Fruit fly (Drosophila melanogaster) whole organism, adult: Measurements from ENCODE around the gene ND-B18.

Source experiments
- CG11617 ChIP-seq: fragments of 200-800 bp; sonication (Bioruptor generic); optimal IDR thresholded peaks from 2 replicates; lab custom pipeline; 2017; ENCODE audit warnings: mild to moderate bottlenecking, missing biosample characterization, missing genetic modification reagents, missing genetic modification characterization
- CG12768 ChIP-seq: fragments of 200-800 bp; sonication (Bioruptor generic); optimal IDR thresholded peaks from 2 replicates; lab custom pipeline; 2017; ENCODE audit warnings: missing biosample characterization, missing genetic modification characterization, mild to moderate bottlenecking, moderate library complexity, missing genetic modification reagents
- CG14711 ChIP-seq: fragments of 200-800 bp; sonication (Bioruptor generic); optimal IDR thresholded peaks from 2 replicates; lab custom pipeline; 2018; ENCODE audit warnings: missing biosample characterization, mild to moderate bottlenecking, missing genetic modification characterization, moderate library complexity
- CG1620 ChIP-seq: fragments of 200-800 bp; sonication (Bioruptor generic); optimal IDR thresholded peaks from 2 replicates; lab custom pipeline; 2016; ENCODE audit warnings: missing biosample characterization, missing genetic modification characterization
- CG33017 ChIP-seq: fragments of 200-800 bp; sonication (Bioruptor generic); optimal IDR thresholded peaks from 2 replicates; lab custom pipeline; 2018; ENCODE audit warnings: missing biosample characterization, mild to moderate bottlenecking, missing genetic modification characterization, moderate library complexity
- CG5204 ChIP-seq: fragments of 200-800 bp; sonication (Bioruptor generic); optimal IDR thresholded peaks from 2 replicates; lab custom pipeline; 2016; ENCODE audit warnings: missing biosample characterization, missing genetic modification characterization
- CG7045 ChIP-seq: fragments of 200-800 bp; sonication (Bioruptor generic); optimal IDR thresholded peaks from 2 replicates; lab custom pipeline; 2017; ENCODE audit warnings: missing biosample characterization, mild to moderate bottlenecking, missing genetic modification characterization
- CG7101 ChIP-seq: fragments of 200-800 bp; sonication (Bioruptor generic); optimal IDR thresholded peaks from 2 replicates; lab custom pipeline; 2018; ENCODE audit warnings: missing biosample characterization, mild to moderate bottlenecking, missing genetic modification characterization, moderate library complexity
- Clk ChIP-seq: fragments of 200-800 bp; sonication (Bioruptor generic); optimal IDR thresholded peaks from 2 replicates; lab custom pipeline; 2017; ENCODE audit warnings: missing biosample characterization, missing genetic modification characterization
- Crg-1 ChIP-seq: fragments of 200-800 bp; sonication (Bioruptor generic); optimal IDR thresholded peaks from 2 replicates; lab custom pipeline; 2016; ENCODE audit warnings: missing biosample characterization, missing genetic modification characterization
- Hr96 ChIP-seq: fragments of 200-800 bp; sonication (Bioruptor generic); optimal IDR thresholded peaks from 2 replicates; lab custom pipeline; 2016; ENCODE audit warnings: missing biosample characterization, missing genetic modification characterization
- Mnt ChIP-seq: fragments of 200-800 bp; sonication (Bioruptor generic); optimal IDR thresholded peaks from 2 replicates; lab custom pipeline; 2016; ENCODE audit warnings: missing biosample characterization, mild to moderate bottlenecking, missing genetic modification characterization
- bab1 ChIP-seq: fragments of 200-800 bp; sonication (Bioruptor generic); optimal IDR thresholded peaks from 3 replicates; lab custom pipeline; 2019; ENCODE audit warnings: missing biosample characterization, mild to moderate bottlenecking, missing genetic modification characterization, moderate library complexity
- cic ChIP-seq: fragments of 200-800 bp; sonication (Bioruptor generic); optimal IDR thresholded peaks from 2 replicates; lab custom pipeline; 2017; ENCODE audit warnings: missing biosample characterization, mild to moderate bottlenecking, missing genetic modification characterization, moderate library complexity
- cnc ChIP-seq, 2 experiments: fragments of >200 bp; optimal IDR thresholded peaks; 2 replicates each; lab custom pipeline; 2017
- kay ChIP-seq: fragments of 200-800 bp; sonication (Bioruptor generic); peaks from one replicate; lab custom pipeline; 2016; ENCODE audit warnings: missing biosample characterization, missing genetic modification characterization, borderline replicate concordance
- ovo ChIP-seq: fragments of 200-800 bp; sonication (Bioruptor generic); optimal IDR thresholded peaks from 2 replicates; lab custom pipeline; 2016; ENCODE audit warnings: missing biosample characterization, missing genetic modification characterization
- pad ChIP-seq: fragments of 200-800 bp; sonication (Bioruptor generic); optimal IDR thresholded peaks from 3 replicates; lab custom pipeline; 2017; ENCODE audit warnings: missing biosample characterization, missing genetic modification characterization, mild to moderate bottlenecking, moderate library complexity, missing genetic modification reagents
- tj ChIP-seq: fragments of 200-800 bp; sonication (Bioruptor generic); optimal IDR thresholded peaks from 3 replicates; lab custom pipeline; 2017; ENCODE audit warnings: missing biosample characterization, mild to moderate bottlenecking, missing genetic modification characterization, moderate library complexity
- toe ChIP-seq: fragments of 200-800 bp; sonication (Bioruptor generic); optimal IDR thresholded peaks from 2 replicates; lab custom pipeline; 2016; ENCODE audit warnings: missing biosample characterization, missing genetic modification characterization

Gene ND-B18

DNA sequence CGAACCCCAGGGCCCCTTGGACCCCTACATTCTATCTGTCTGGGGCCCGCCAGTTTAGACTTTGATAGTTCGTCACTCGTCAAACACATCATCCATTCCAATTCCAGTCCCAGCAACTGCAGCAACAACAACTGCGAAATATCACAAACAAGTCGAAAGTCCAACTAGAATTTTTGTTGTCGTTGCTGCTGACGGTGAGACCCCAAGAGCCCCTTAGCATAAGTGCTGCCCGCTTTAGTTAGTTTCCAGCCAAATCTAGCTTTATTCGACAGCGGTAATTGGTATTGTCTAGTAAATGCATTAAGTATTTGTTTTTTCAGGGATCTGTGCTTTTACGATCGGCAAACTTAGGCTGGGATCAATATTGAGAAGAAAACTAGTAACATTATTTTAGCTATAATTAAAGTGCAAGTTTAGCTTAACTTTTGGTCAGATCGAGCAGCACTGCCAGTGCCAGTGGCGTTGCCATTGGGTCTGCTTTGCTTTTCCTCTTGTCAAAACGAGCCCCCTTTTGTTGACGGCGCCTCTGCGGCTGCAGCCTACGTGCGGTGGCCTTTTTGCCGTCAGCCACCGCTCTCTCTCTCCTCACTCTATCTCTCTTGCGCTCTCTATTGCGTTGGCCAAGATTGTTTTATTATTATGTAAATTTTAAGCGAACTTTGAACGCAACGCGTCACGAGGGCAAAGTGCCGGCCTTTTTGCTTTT, 11.3 kb downstream of the ND-B18 start:
- TF ChIP-seq CG7101 (tag; lab: Kevin White, UChicago) (peak; percentile 87), ovo (GFP tag; lab: Kevin White, UChicago) (peak; percentile 59), CG14711 (peak; percentile 73), pad (peak; percentile 56), Clk (GFP tag; lab: Kevin White, UChicago) (peak; percentile 40), CG33017 (tag; lab: Kevin White, UChicago) (peak; percentile 39), Hr96 (GFP tag; lab: Kevin White, UChicago) (peak; percentile 91), Mnt (peak; percentile 75), kay (peak; percentile 98), toe (GFP tag; lab: Kevin White, UChicago) (peak; percentile 78), CG1620 (peak; percentile 88), CG11617 (GFP tag; lab: Kevin White, UChicago) (peak; percentile 93), bab1 (GFP tag; lab: Kevin White, UChicago) (peak; percentile 74), CG7045 (GFP tag; lab: Kevin White, UChicago) (peak; percentile 70), tj (peak; percentile 71), CG5204 (GFP tag; lab: Kevin White, UChicago) (peak; percentile 84), cic (GFP tag; lab: Kevin White, UChicago) (peak; percentile 75), Crg-1 (GFP tag; lab: Kevin White, UChicago) (peak; percentile 84), CG12768 (GFP tag; lab: Kevin White, UChicago) (peak; percentile 77), cnc (optimal IDR thresholded peaks at IDR 0.05; lab: Kevin White, UChicago) (no peak)

DNA sequence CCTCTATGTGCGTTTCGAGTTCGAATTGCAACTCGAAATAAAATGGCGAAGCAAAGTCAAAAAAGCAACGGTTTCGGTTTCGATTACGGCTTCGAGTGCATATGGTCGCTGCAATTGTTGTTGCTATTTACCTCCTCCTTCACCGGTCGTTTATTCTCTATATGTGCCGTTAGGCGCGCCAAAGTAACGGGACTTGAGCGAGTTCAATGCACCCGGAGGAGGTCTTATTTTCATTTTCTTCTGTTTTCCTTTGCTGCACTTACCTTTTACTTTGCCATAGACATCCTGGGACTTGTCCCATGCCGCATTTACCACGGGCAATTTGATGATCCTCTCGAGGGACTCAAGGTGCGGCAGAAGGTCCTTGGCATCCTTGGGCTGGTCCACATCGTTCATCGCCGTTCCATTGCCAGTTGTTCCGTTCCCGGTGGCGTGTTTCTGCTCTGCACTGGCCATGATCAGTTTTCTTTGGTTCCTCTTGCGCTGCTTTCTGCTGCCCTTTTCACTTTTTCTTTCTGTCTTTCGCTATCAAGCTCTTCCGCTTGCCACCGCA, 12.0 kb downstream of the ND-B18 start:
- no peak for TF ChIP-seq CG33017 (tag; lab: Kevin White, UChicago)
- TF ChIP-seq bab1 (GFP tag; lab: Kevin White, UChicago) = peak; percentile 69
- TF ChIP-seq CG14711 = no peak
- TF ChIP-seq tj = peak; percentile 96
- TF ChIP-seq cnc (optimal IDR thresholded peaks at IDR 0.05; lab: Kevin White, UChicago) = no peak
- TF ChIP-seq ovo (GFP tag; lab: Kevin White, UChicago) = peak; percentile 100
- no peak for TF ChIP-seq CG11617 (GFP tag; lab: Kevin White, UChicago)
- TF ChIP-seq CG7045 (GFP tag; lab: Kevin White, UChicago) = no peak
- TF ChIP-seq Clk (GFP tag; lab: Kevin White, UChicago) = no peak
- peak; percentile 89 for TF ChIP-seq pad

DNA sequence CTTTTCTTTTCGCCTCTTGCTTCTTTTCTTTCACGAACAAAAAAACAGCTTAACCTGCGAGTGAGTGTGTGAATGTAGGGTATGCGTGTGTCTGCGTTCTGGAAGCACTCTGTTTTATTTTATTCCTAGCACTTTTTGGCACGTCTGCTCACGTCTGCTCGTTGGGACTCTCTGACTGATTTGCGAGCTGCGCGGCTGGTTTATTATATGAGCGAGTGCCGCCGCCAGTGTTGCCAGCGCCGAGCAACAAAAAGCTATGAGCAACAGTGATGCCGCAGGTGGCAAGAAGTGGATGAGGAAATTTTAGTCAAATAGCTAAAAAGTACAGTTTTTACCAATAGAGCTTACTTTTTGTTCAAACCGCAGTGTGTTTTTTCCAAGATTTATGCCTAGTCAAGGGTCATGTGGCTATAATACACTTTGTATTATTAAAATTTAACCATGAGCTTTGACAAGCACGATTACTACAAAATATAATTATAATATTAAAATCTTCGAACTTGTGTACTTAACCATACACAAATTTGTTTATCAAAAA, 12.6 kb downstream of the ND-B18 start, which contains the start of gene Lsd-2:
Gene Lsd-2 (minus strand): TSS at position 183 of the 538 bp plus-strand sequence.
- TF ChIP-seq bab1 (GFP tag; lab: Kevin White, UChicago) = peak; percentile 69
- peak; percentile 29 for TF ChIP-seq toe (GFP tag; lab: Kevin White, UChicago)
- no peak for TF ChIP-seq tj
- TF ChIP-seq pad = no peak
- peak; percentile 44 for TF ChIP-seq CG5204 (GFP tag; lab: Kevin White, UChicago)
- no peak for TF ChIP-seq Clk (GFP tag; lab: Kevin White, UChicago)
- TF ChIP-seq cic (GFP tag; lab: Kevin White, UChicago) = no peak
- peak; percentile 79 for TF ChIP-seq CG1620
- TF ChIP-seq Hr96 (GFP tag; lab: Kevin White, UChicago) = peak; percentile 55
- TF ChIP-seq ovo (GFP tag; lab: Kevin White, UChicago) = no peak
- peak; percentile 10 for TF ChIP-seq Crg-1 (GFP tag; lab: Kevin White, UChicago)
- TF ChIP-seq kay = peak; percentile 78
- TF ChIP-seq CG12768 (GFP tag; lab: Kevin White, UChicago) = peak; percentile 15
- TF ChIP-seq cnc (optimal IDR thresholded peaks at IDR 0.05; lab: Kevin White, UChicago) = no peak
- TF ChIP-seq CG7101 (tag; lab: Kevin White, UChicago) = peak; percentile 33
- peak; percentile 79 for TF ChIP-seq Mnt
- no peak for TF ChIP-seq CG7045 (GFP tag; lab: Kevin White, UChicago)
- TF ChIP-seq CG11617 (GFP tag; lab: Kevin White, UChicago) = peak; percentile 56
- no peak for TF ChIP-seq CG33017 (tag; lab: Kevin White, UChicago)
- peak; percentile 66 for TF ChIP-seq CG14711

DNA sequence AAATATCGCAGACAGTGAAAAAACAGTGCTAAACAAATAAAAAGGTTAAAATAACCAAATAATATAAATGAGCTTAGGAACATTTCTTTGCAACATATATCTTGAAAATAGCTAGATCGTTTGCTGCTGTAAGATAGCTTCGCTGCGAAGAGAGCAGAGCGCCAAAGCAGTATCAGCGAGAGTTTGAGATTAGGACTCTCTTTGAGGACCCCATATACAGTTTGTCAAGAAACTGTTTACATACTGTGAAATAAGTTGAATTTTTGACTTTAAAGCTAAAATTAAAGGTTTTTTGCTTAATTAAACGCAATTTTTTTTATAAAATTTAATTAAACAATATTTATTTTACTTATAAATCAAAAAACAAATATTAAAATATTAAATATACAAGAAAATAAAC, 13.1 kb downstream of the ND-B18 start:
- no peak for TF ChIP-seq CG7101 (tag; lab: Kevin White, UChicago)
- TF ChIP-seq CG14711 = no peak

DNA sequence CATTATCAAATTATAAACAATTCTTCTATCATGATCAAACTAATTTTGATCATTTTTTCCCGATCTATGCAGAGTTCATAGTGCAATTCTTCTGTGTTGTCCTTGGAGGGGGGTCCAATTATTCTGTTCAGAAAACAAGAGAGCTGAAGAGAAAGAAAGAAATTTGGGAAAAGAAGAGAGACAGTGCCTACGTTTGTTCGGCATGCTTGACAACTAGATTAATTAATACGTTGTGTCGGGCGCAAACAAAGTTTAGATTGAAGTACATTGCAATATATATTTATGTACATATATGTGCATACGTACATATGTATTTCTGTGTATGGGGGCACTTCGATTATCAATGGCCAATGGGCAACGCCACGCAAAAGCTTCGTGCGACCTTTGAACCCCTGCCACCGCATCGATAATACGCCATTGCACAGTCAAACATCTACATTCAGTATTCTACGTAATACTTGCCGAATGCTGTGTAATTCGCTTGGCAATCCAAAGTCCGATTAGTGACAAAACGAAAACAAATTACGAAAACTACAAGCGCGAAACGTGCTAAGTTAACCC, 14.1 kb downstream of the ND-B18 start:
- TF ChIP-seq CG1620 = no peak
- no peak for TF ChIP-seq kay
- TF ChIP-seq ovo (GFP tag; lab: Kevin White, UChicago) = no peak
- no peak for TF ChIP-seq CG7045 (GFP tag; lab: Kevin White, UChicago)
- no peak for TF ChIP-seq CG7101 (tag; lab: Kevin White, UChicago)
- peak; percentile 40 for TF ChIP-seq cic (GFP tag; lab: Kevin White, UChicago)
- TF ChIP-seq tj = peak; percentile 45
- peak; percentile 48 for TF ChIP-seq CG12768 (GFP tag; lab: Kevin White, UChicago)
- TF ChIP-seq Mnt = peak; percentile 3
- TF ChIP-seq pad = no peak
- no peak for TF ChIP-seq Crg-1 (GFP tag; lab: Kevin White, UChicago)
- TF ChIP-seq cnc (optimal IDR thresholded peaks at IDR 0.05; lab: Kevin White, UChicago) = no peak
- no peak for TF ChIP-seq Clk (GFP tag; lab: Kevin White, UChicago)
- TF ChIP-seq CG33017 (tag; lab: Kevin White, UChicago) = no peak
- TF ChIP-seq CG5204 (GFP tag; lab: Kevin White, UChicago) = no peak
- TF ChIP-seq CG14711 = no peak
- TF ChIP-seq Hr96 (GFP tag; lab: Kevin White, UChicago) = peak; percentile 40
- no peak for TF ChIP-seq bab1 (GFP tag; lab: Kevin White, UChicago)
- TF ChIP-seq toe (GFP tag; lab: Kevin White, UChicago) = no peak
- no peak for TF ChIP-seq CG11617 (GFP tag; lab: Kevin White, UChicago)
